Fruit fly (Drosophila melanogaster): ENCODE data around the gene stx.

- no peak for TF ChIP-seq CG3919 (GFP tag; optimal IDR thresholded peaks at IDR 0.05)
- TF ChIP-seq CG6163 (GFP tag; IDR thresholded peaks at IDR 0.05): no peak
- no peak for TF ChIP-seq CG8319 (GFP tag; optimal IDR thresholded peaks at IDR 0.05)
- TF ChIP-seq CG6276 (GFP tag; optimal IDR thresholded peaks at IDR 0.05): no peak
- TF ChIP-seq Sox14 (GFP tag; optimal IDR thresholded peaks at IDR 0.05): no peak
- no peak for TF ChIP-seq Gug (GFP tag; IDR thresholded peaks at IDR 0.05)
- no peak for TF ChIP-seq CG8632 (GFP tag; optimal IDR thresholded peaks at IDR 0.05)
- TF ChIP-seq CG16779 (tag; optimal IDR thresholded peaks at IDR 0.05): no peak
- no peak for TF ChIP-seq CG32006 (GFP tag; optimal IDR thresholded peaks at IDR 0.05)
- no peak for TF ChIP-seq Hr39 (GFP tag; optimal IDR thresholded peaks at IDR 0.05)
- no peak for TF ChIP-seq CG11902 (GFP tag; optimal IDR thresholded peaks at IDR 0.05)
Observed at dm6 chrX:10787352-10787751, 42.6 kb upstream of the stx start.
